Fruit fly (Drosophila melanogaster) whole organism, embryonic: ENCODE measurements around the gene RpS15Aa.

Experiments
- Asciz ChIP-seq: fragments of 200-800 bp; sonication (Bioruptor generic); optimal IDR thresholded peaks from 2 replicates; lab custom pipeline; 2017; ENCODE audit warnings: missing biosample characterization, mild to moderate bottlenecking, missing genetic modification characterization, missing genetic modification reagents
- Atf3 ChIP-seq: fragments of 200-800 bp; sonication (Bioruptor generic); optimal IDR thresholded peaks from 3 replicates; lab custom pipeline; 2016; ENCODE audit warnings: missing biosample characterization, missing genetic modification characterization
- CG10267 ChIP-seq: fragments of 200-800 bp; sonication (Bioruptor generic); optimal IDR thresholded peaks from 2 replicates; lab custom pipeline; 2018; ENCODE audit warnings: missing biosample characterization, mild to moderate bottlenecking, missing genetic modification characterization, moderate library complexity
- CG13287 ChIP-seq: fragments of 200-800 bp; sonication (Bioruptor generic); IDR thresholded peaks from 2 replicates; pipeline ENCODE4 v1.3.6; 2022; ENCODE audit warnings: missing biosample characterization, missing genetic modification characterization; ENCODE audit not compliant: partially characterized antibody
- CG13296 ChIP-seq: fragments of 200-800 bp; sonication (Bioruptor generic); optimal IDR thresholded peaks from 3 replicates; lab custom pipeline; 2018; ENCODE audit warnings: missing biosample characterization, mild to moderate bottlenecking, missing genetic modification characterization
- CG13775 ChIP-seq: fragments of 200-800 bp; sonication (Bioruptor generic); optimal IDR thresholded peaks from 3 replicates; lab custom pipeline; 2017; ENCODE audit warnings: missing biosample characterization, mild to moderate bottlenecking, missing genetic modification characterization
- CG16863 ChIP-seq: fragments of 200-800 bp; sonication (Bioruptor generic); optimal IDR thresholded peaks from 3 replicates; lab custom pipeline; 2016; ENCODE audit warnings: missing biosample characterization, missing genetic modification characterization
- CG17385 ChIP-seq: fragments of 200-800 bp; sonication (Bioruptor generic); optimal IDR thresholded peaks from 3 replicates; lab custom pipeline; 2018; ENCODE audit warnings: missing biosample characterization, mild to moderate bottlenecking, missing genetic modification characterization
- CG17612 ChIP-seq: fragments of 200-800 bp; sonication (Bioruptor generic); IDR thresholded peaks from 2 replicates; pipeline ENCODE4 v1.3.6; 2022; ENCODE audit warnings: missing biosample characterization, missing genetic modification characterization
- CG18476 ChIP-seq: fragments of 200-800 bp; sonication (Bioruptor generic); optimal IDR thresholded peaks from 2 replicates; lab custom pipeline; 2016; ENCODE audit warnings: missing biosample characterization, mild to moderate bottlenecking, missing genetic modification characterization
- CG2202 ChIP-seq: fragments of 200-800 bp; sonication (Bioruptor generic); optimal IDR thresholded peaks from 2 replicates; lab custom pipeline; 2018; ENCODE audit warnings: missing biosample characterization, mild to moderate bottlenecking, missing genetic modification characterization
- CG30403 ChIP-seq: fragments of 200-800 bp; sonication (Bioruptor generic); optimal IDR thresholded peaks from 3 replicates; lab custom pipeline; 2016; ENCODE audit warnings: missing biosample characterization, missing genetic modification characterization
- CG31224 ChIP-seq: fragments of 200-800 bp; sonication (Bioruptor generic); IDR thresholded peaks from 2 replicates; pipeline ENCODE4 v1.3.6; 2022; ENCODE audit warnings: missing biosample characterization, missing genetic modification characterization
- CG33213 ChIP-seq: fragments of 200-800 bp; sonication (Bioruptor generic); optimal IDR thresholded peaks from 3 replicates; lab custom pipeline; 2016; ENCODE audit warnings: missing biosample characterization, missing genetic modification characterization
- CG6272 ChIP-seq: fragments of 200-800 bp; sonication (Bioruptor generic); IDR thresholded peaks from 2 replicates; pipeline ENCODE4 v1.3.6; 2022; ENCODE audit warnings: missing biosample characterization, missing genetic modification characterization
- CG6765 ChIP-seq: fragments of 200-800 bp; sonication (Bioruptor generic); optimal IDR thresholded peaks from 3 replicates; lab custom pipeline; 2017; ENCODE audit warnings: missing biosample characterization, mild to moderate bottlenecking, missing genetic modification characterization
- CG6791 ChIP-seq: fragments of 200-800 bp; sonication (Bioruptor generic); IDR thresholded peaks from 3 replicates; pipeline ENCODE4 v1.3.6; 2022; ENCODE audit warnings: missing biosample characterization, missing genetic modification characterization; ENCODE audit not compliant: partially characterized antibody
- CG7556 ChIP-seq: fragments of 200-800 bp; sonication (Bioruptor generic); optimal IDR thresholded peaks from 2 replicates; lab custom pipeline; 2017; ENCODE audit warnings: missing biosample characterization, mild to moderate bottlenecking, missing genetic modification characterization
- CG9727 ChIP-seq: fragments of 200-800 bp; sonication (Bioruptor generic); optimal IDR thresholded peaks from 3 replicates; lab custom pipeline; 2017; ENCODE audit warnings: missing biosample characterization, mild to moderate bottlenecking, missing genetic modification characterization
- Dip3 ChIP-seq: fragments of 200-800 bp; sonication (Bioruptor generic); optimal IDR thresholded peaks from 3 replicates; lab custom pipeline; 2016; ENCODE audit warnings: missing biosample characterization, missing genetic modification characterization
- Elba2 ChIP-seq: fragments of 200-800 bp; sonication (Bioruptor generic); optimal IDR thresholded peaks from 3 replicates; lab custom pipeline; 2016; ENCODE audit warnings: missing biosample characterization, missing genetic modification characterization
- Fer1 ChIP-seq: fragments of 200-800 bp; sonication (Bioruptor generic); optimal IDR thresholded peaks from 2 replicates; lab custom pipeline; 2017; ENCODE audit warnings: missing biosample characterization, mild to moderate bottlenecking, missing genetic modification characterization
- Fer3 ChIP-seq: fragments of 200-800 bp; sonication (Bioruptor generic); optimal IDR thresholded peaks from 2 replicates; lab custom pipeline; 2018; ENCODE audit warnings: missing biosample characterization, mild to moderate bottlenecking, missing genetic modification characterization, moderate library complexity
- HHEX ChIP-seq: fragments of 200-800 bp; sonication (Bioruptor generic); optimal IDR thresholded peaks from 3 replicates; lab custom pipeline; 2017; ENCODE audit warnings: missing biosample characterization, mild to moderate bottlenecking, missing genetic modification characterization, missing genetic modification reagents
- HmgD ChIP-seq: fragments of 200-800 bp; sonication (Bioruptor generic); optimal IDR thresholded peaks from 3 replicates; lab custom pipeline; 2016; ENCODE audit warnings: missing biosample characterization, missing genetic modification characterization
- Hr51 ChIP-seq, 2 experiments: fragments of 200-800 bp; sonication (Bioruptor generic); optimal IDR thresholded peaks; 2 replicates in 1 of 2; 3 replicates in 1 of 2; lab custom pipeline; 2016 to 2018; ENCODE audit warnings: missing biosample characterization in 2 of 2, missing genetic modification characterization in 2 of 2, mild to moderate bottlenecking in 1 of 2, moderate library complexity in 1 of 2
- Jarid2 ChIP-seq: fragments of 200-800 bp; sonication (Bioruptor generic); optimal IDR thresholded peaks from 3 replicates; lab custom pipeline; 2017; ENCODE audit warnings: mild to moderate bottlenecking, missing biosample characterization, missing genetic modification reagents, missing genetic modification characterization
- NC2β ChIP-seq: fragments of 200-800 bp; sonication (Bioruptor generic); optimal IDR thresholded peaks from 2 replicates; lab custom pipeline; 2016; ENCODE audit warnings: missing biosample characterization, missing genetic modification characterization
- Oaz ChIP-seq: fragments of 200-800 bp; sonication (Bioruptor generic); IDR thresholded peaks from 2 replicates; pipeline ENCODE4 v1.3.6; 2022; ENCODE audit warnings: missing biosample characterization, missing genetic modification characterization
- Opbp ChIP-seq: fragments of 200-800 bp; sonication (Bioruptor generic); IDR thresholded peaks from 3 replicates; pipeline ENCODE4 v1.3.6; 2022; ENCODE audit warnings: missing biosample characterization, missing genetic modification characterization; ENCODE audit not compliant: partially characterized antibody
- Six4 ChIP-seq: fragments of 200-800 bp; sonication (Bioruptor generic); optimal IDR thresholded peaks from 2 replicates; lab custom pipeline; 2016; ENCODE audit warnings: missing biosample characterization, missing genetic modification characterization
- Spps ChIP-seq: fragments of 200-800 bp; sonication (Bioruptor generic); optimal IDR thresholded peaks from 2 replicates; lab custom pipeline; 2018; ENCODE audit warnings: missing biosample characterization, mild to moderate bottlenecking, missing genetic modification characterization
- Trl ChIP-seq, 3 experiments: fragments of >200 bp in 2 of 3; fragments of 200-800 bp in 1 of 3; sonication (Bioruptor generic) in 1 of 3; optimal IDR thresholded peaks; 2 replicates in 1 of 3; 3 replicates in 2 of 3; lab custom pipeline; 2016 to 2017; ENCODE audit warnings: missing biosample characterization in 1 of 3, missing genetic modification characterization in 1 of 3
- aop ChIP-seq: fragments of 200-800 bp; sonication (Bioruptor generic); IDR thresholded peaks from 2 replicates; pipeline ENCODE4 v1.3.6; 2022; ENCODE audit warnings: missing biosample characterization, missing genetic modification characterization
- cas ChIP-seq: fragments of 200-800 bp; sonication (Bioruptor generic); IDR thresholded peaks from 2 replicates; pipeline ENCODE4 v1.3.6; 2022; ENCODE audit warnings: missing biosample characterization, missing genetic modification characterization
- chinmo ChIP-seq: fragments of 200-800 bp; sonication (Bioruptor generic); IDR thresholded peaks from 4 replicates; pipeline ENCODE4 v1.3.6; 2022; ENCODE audit warnings: missing biosample characterization, missing genetic modification characterization; ENCODE audit not compliant: partially characterized antibody
- eve ChIP-seq, 2 experiments: fragments of >200 bp; optimal IDR thresholded peaks; 2 replicates each; lab custom pipeline; 2017; ENCODE audit warnings: missing biosample characterization in 2 of 2, missing genetic modification characterization in 2 of 2
- exex ChIP-seq: fragments of 200-800 bp; sonication (Bioruptor generic); optimal IDR thresholded peaks from 4 replicates; lab custom pipeline; 2018; ENCODE audit warnings: missing biosample characterization, mild to moderate bottlenecking, missing genetic modification characterization, moderate library complexity
- jing ChIP-seq: fragments of 200-800 bp; sonication (Bioruptor generic); optimal IDR thresholded peaks from 2 replicates; lab custom pipeline; 2018; ENCODE audit warnings: missing biosample characterization, mild to moderate bottlenecking, missing genetic modification characterization
- jumu ChIP-seq: fragments of 200-800 bp; sonication (Bioruptor generic); optimal IDR thresholded peaks from 3 replicates; lab custom pipeline; 2016; ENCODE audit warnings: missing biosample characterization, missing genetic modification characterization
- klu ChIP-seq: fragments of 200-800 bp; sonication (Bioruptor generic); IDR thresholded peaks from 2 replicates; pipeline ENCODE4 v1.3.6; 2022; ENCODE audit warnings: missing biosample characterization, missing genetic modification characterization
- lbe ChIP-seq: fragments of 200-800 bp; sonication (Bioruptor generic); optimal IDR thresholded peaks from 2 replicates; lab custom pipeline; 2016; ENCODE audit warnings: missing biosample characterization, mild to moderate bottlenecking, missing genetic modification characterization
- pb ChIP-seq: fragments of 200-800 bp; sonication (Bioruptor generic); optimal IDR thresholded peaks from 3 replicates; lab custom pipeline; 2016; ENCODE audit warnings: missing biosample characterization, missing genetic modification characterization
- pho ChIP-seq: fragments of 200-800 bp; sonication (Bioruptor generic); optimal IDR thresholded peaks from 2 replicates; lab custom pipeline; 2016; ENCODE audit warnings: missing biosample characterization, missing genetic modification characterization
- pum ChIP-seq: fragments of 200-800 bp; sonication (Bioruptor generic); optimal IDR thresholded peaks from 2 replicates; lab custom pipeline; 2016; ENCODE audit warnings: missing biosample characterization, missing genetic modification characterization
- pzg ChIP-seq: fragments of 200-800 bp; sonication (Bioruptor generic); optimal IDR thresholded peaks from 3 replicates; lab custom pipeline; 2018; ENCODE audit warnings: missing biosample characterization, mild to moderate bottlenecking, missing genetic modification characterization, moderate library complexity
- row ChIP-seq: fragments of 200-800 bp; sonication (Bioruptor generic); IDR thresholded peaks from 3 replicates; pipeline ENCODE4 v1.3.6; 2022; ENCODE audit warnings: missing biosample characterization, missing genetic modification characterization
- sens-2 ChIP-seq: fragments of 200-800 bp; sonication (Bioruptor generic); IDR thresholded peaks from 2 replicates; pipeline ENCODE4 v1.3.6; 2022; ENCODE audit warnings: missing biosample characterization, missing genetic modification characterization
- stwl ChIP-seq: fragments of 200-800 bp; sonication (Bioruptor generic); optimal IDR thresholded peaks from 3 replicates; lab custom pipeline; 2018; ENCODE audit warnings: missing biosample characterization, mild to moderate bottlenecking, missing genetic modification characterization, moderate library complexity
- sug ChIP-seq: fragments of 200-800 bp; optimal IDR thresholded peaks from 2 replicates; lab custom pipeline; 2019; ENCODE audit warnings: missing biosample characterization, mild to moderate bottlenecking, missing genetic modification characterization, moderate library complexity
- vnd ChIP-seq: fragments of 200-800 bp; sonication (Bioruptor generic); IDR thresholded peaks from 3 replicates; pipeline ENCODE4 v1.3.6; 2022; ENCODE audit warnings: missing biosample characterization, missing genetic modification characterization; ENCODE audit not compliant: partially characterized antibody

Gene RpS15Aa

DNA sequence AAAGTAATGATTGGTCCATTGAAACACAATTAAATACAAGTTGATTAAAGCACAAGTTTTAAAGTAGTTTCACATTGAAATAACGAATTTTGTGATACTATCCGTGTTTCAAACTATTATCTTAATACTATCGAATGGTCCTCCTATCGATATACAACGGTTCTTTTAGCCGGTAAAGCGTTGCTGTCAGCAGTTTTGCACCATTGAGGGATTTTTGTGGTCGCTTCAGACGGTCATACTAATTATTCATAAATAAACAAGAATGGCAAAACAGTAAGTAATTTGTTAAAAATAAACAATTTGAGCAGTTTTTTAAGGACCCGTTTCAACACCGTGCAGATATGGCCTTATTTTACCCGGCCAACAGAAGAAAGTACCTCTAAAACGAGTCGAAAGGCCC lies 608 bp upstream of the RpS15Aa start, which contains the start of gene CG15747 (continued):
- TF ChIP-seq pb (no peak), cas (GFP tag; lab: Robert Waterston, UW) (no peak), pum (GFP tag; lab: Kevin White, UChicago) (no peak), Hr51 (GFP tag; optimal IDR thresholded peaks at IDR 0.05; lab: Kevin White, UChicago) (no peak), CG31224 (GFP tag; lab: Robert Waterston, UW) (no peak), CG13775 (no peak), CG17385 (no peak), vnd (peak; percentile 48; the same call in 1 of the 3 replicates), pho (GFP tag; lab: Kevin White, UChicago) (no peak), row (peak; percentile 11; the same call in 1 of the 3 replicates), CG18476 (GFP tag; lab: Kevin White, UChicago) (no peak), CG2202 (tag; lab: Kevin White, UChicago) (no peak), HmgD (GFP tag; lab: Kevin White, UChicago) (no peak), Dip3 (GFP tag; lab: Kevin White, UChicago) (no peak), Fer1 (GFP tag; lab: Kevin White, UChicago) (no peak), Trl (optimal IDR thresholded peaks at IDR 0.05; lab: Kevin White, UChicago) (no peak), Trl (GFP tag; optimal IDR thresholded peaks at IDR 0.05; lab: Kevin White, UChicago) (no peak), CG9727 (no peak), CG6272 (no peak), CG30403 (no peak), stwl (peak; percentile 2), CG17612 (GFP tag; lab: Robert Waterston, UW) (no peak), CG13296 (GFP tag; lab: Kevin White, UChicago) (no peak), jing (GFP tag; lab: Kevin White, UChicago) (no peak), CG6791 (GFP tag; lab: Robert Waterston, UW) (peak; percentile 72), Oaz (GFP tag; lab: Robert Waterston, UW) (no peak), chinmo (GFP tag; lab: Robert Waterston, UW) (no peak), aop (GFP tag; lab: Robert Waterston, UW) (no peak), CG6765 (GFP tag; lab: Kevin White, UChicago) (no peak), NC2β (GFP tag; lab: Kevin White, UChicago) (no peak), CG7556 (no peak), Fer3 (tag; lab: Kevin White, UChicago) (no peak), Elba2 (GFP tag; lab: Kevin White, UChicago) (no peak), pzg (GFP tag; lab: Kevin White, UChicago) (peak; percentile 63), Atf3 (no peak), exex (tag; lab: Kevin White, UChicago) (no peak), CG13287 (GFP tag; lab: Robert Waterston, UW) (peak; percentile 13), HHEX (no peak), Spps (tag; lab: Kevin White, UChicago) (no peak), CG33213 (GFP tag; lab: Kevin White, UChicago) (no peak), eve (GFP tag; optimal IDR thresholded peaks at IDR 0.05; lab: Kevin White, UChicago) (no peak), CG16863 (GFP tag; lab: Kevin White, UChicago) (no peak), Six4 (no peak), klu (GFP tag; lab: Robert Waterston, UW) (no peak), lbe (no peak), Opbp (GFP tag; lab: Robert Waterston, UW) (peak; percentile 70; the same call in 2 of the 3 replicates), jumu (GFP tag; lab: Kevin White, UChicago) (no peak), sens-2 (GFP tag; lab: Robert Waterston, UW) (no peak), Jarid2 (GFP tag; lab: Kevin White, UChicago) (no peak), CG10267 (tag; lab: Kevin White, UChicago) (no peak), sug (tag; lab: Kevin White, UChicago) (no peak), Asciz (no peak)
